Worm (Caenorhabditis elegans): ENCODE measurements around the gene sru-24.

ce11 chrV:676090-676489, 4.8 kb upstream of the sru-24 start:
- TF ChIP-seq nhr-28 (tag; optimal IDR thresholded peaks at IDR 0.05), result no peak
- TF ChIP-seq ceh-82 (tag; optimal IDR thresholded peaks at IDR 0.05), result no peak
- no peak for TF ChIP-seq zag-1 (tag; optimal IDR thresholded peaks at IDR 0.05)
- no peak for TF ChIP-seq fos-1 (tag; optimal IDR thresholded peaks at IDR 0.05)
